Fruit fly (Drosophila melanogaster) whole organism, pupa: ENCODE data around the gene mrn.

Experiments
- CG10348 ChIP-seq: fragments of 200-800 bp; sonication (Bioruptor generic); IDR thresholded peaks from 2 replicates; pipeline ENCODE4 v1.3.6; 2022; ENCODE audit warnings: missing biosample characterization, missing genetic modification characterization
- CG12605 ChIP-seq: fragments of 200-800 bp; sonication (Bioruptor generic); IDR thresholded peaks from 2 replicates; pipeline ENCODE4 v1.3.6; 2022; ENCODE audit warnings: missing biosample characterization, missing genetic modification characterization
- CG13204 ChIP-seq: fragments of 200-800 bp; sonication (Bioruptor generic); optimal IDR thresholded peaks from 2 replicates; lab custom pipeline; 2018; ENCODE audit warnings: missing biosample characterization, mild to moderate bottlenecking, missing genetic modification characterization, moderate library complexity
- CG14655 ChIP-seq: fragments of 200-800 bp; sonication (Bioruptor generic); optimal IDR thresholded peaks from 3 replicates; lab custom pipeline; 2017; ENCODE audit warnings: mild to moderate bottlenecking, missing biosample characterization, missing genetic modification reagents, missing genetic modification characterization
- CG15710 ChIP-seq: fragments of 200-800 bp; sonication (Bioruptor generic); optimal IDR thresholded peaks from 2 replicates; lab custom pipeline; 2018; ENCODE audit warnings: missing biosample characterization, mild to moderate bottlenecking, missing genetic modification characterization, moderate library complexity
- CG17806 ChIP-seq: fragments of 200-800 bp; sonication (Bioruptor generic); optimal IDR thresholded peaks from 2 replicates; lab custom pipeline; 2018; ENCODE audit warnings: missing biosample characterization, mild to moderate bottlenecking, missing genetic modification characterization, moderate library complexity
- CG32121 ChIP-seq: fragments of 200-800 bp; sonication (Bioruptor generic); IDR thresholded peaks from 2 replicates; pipeline ENCODE4 v1.3.6; 2022; ENCODE audit warnings: missing biosample characterization, missing genetic modification characterization
- CG34367 ChIP-seq: fragments of 200-800 bp; sonication (Bioruptor generic); optimal IDR thresholded peaks from 2 replicates; lab custom pipeline; 2018; ENCODE audit warnings: missing biosample characterization, mild to moderate bottlenecking, missing genetic modification characterization
- CG4496 ChIP-seq: fragments of 200-800 bp; sonication (Bioruptor generic); IDR thresholded peaks from 3 replicates; pipeline ENCODE4 v1.3.6; 2022; ENCODE audit warnings: missing biosample characterization, missing genetic modification characterization
- CG8159 ChIP-seq: fragments of 200-800 bp; sonication (Bioruptor generic); optimal IDR thresholded peaks from 3 replicates; lab custom pipeline; 2018; ENCODE audit warnings: missing biosample characterization, mild to moderate bottlenecking, missing genetic modification characterization, moderate library complexity
- CG8301 ChIP-seq: fragments of 200-800 bp; sonication (Bioruptor generic); optimal IDR thresholded peaks from 2 replicates; lab custom pipeline; 2018; ENCODE audit warnings: missing biosample characterization, mild to moderate bottlenecking, missing genetic modification characterization
- CG9948 ChIP-seq: fragments of 200-800 bp; sonication (Bioruptor generic); optimal IDR thresholded peaks from 2 replicates; lab custom pipeline; 2018; ENCODE audit warnings: missing biosample characterization, mild to moderate bottlenecking, missing genetic modification characterization, moderate library complexity
- D1 ChIP-seq: fragments of 200-800 bp; sonication (Bioruptor generic); optimal IDR thresholded peaks from 2 replicates; lab custom pipeline; 2018; ENCODE audit warnings: missing biosample characterization, mild to moderate bottlenecking, missing genetic modification characterization, moderate library complexity
- EcR ChIP-seq: fragments of 200-800 bp; sonication (Bioruptor generic); optimal IDR thresholded peaks from 3 replicates; lab custom pipeline; 2019; ENCODE audit warnings: missing biosample characterization, missing genetic modification characterization, mild to moderate bottlenecking, moderate library complexity, missing genetic modification reagents
- Ets98B ChIP-seq: fragments of 200-800 bp; sonication (Bioruptor generic); IDR thresholded peaks from 2 replicates; pipeline ENCODE4 v1.3.6; 2022; ENCODE audit warnings: missing biosample characterization, missing genetic modification characterization
- Pif1A ChIP-seq: fragments of 200-800 bp; sonication (Bioruptor generic); optimal IDR thresholded peaks from 3 replicates; lab custom pipeline; 2016; ENCODE audit warnings: missing biosample characterization, missing genetic modification characterization
- Pif1B ChIP-seq: fragments of 200-800 bp; sonication (Bioruptor generic); optimal IDR thresholded peaks from 3 replicates; lab custom pipeline; 2016; ENCODE audit warnings: missing biosample characterization, missing genetic modification characterization
- Snoo ChIP-seq: fragments of 200-800 bp; sonication (Bioruptor generic); optimal IDR thresholded peaks from 3 replicates; lab custom pipeline; 2017; ENCODE audit warnings: missing biosample characterization, mild to moderate bottlenecking, missing genetic modification characterization, inconsistent platforms
- fd96Ca ChIP-seq: fragments of 200-800 bp; sonication (Bioruptor generic); IDR thresholded peaks from 3 replicates; pipeline ENCODE4 v1.3.6; 2022; ENCODE audit warnings: missing biosample characterization, missing genetic modification characterization
- gl ChIP-seq: fragments of 200-800 bp; sonication (Bioruptor generic); optimal IDR thresholded peaks from 2 replicates; lab custom pipeline; 2018; ENCODE audit warnings: missing biosample characterization, mild to moderate bottlenecking, missing genetic modification characterization
- rn ChIP-seq: fragments of 200-800 bp; sonication (Bioruptor generic); IDR thresholded peaks from 2 replicates; pipeline ENCODE4 v1.3.6; 2022; ENCODE audit warnings: missing biosample characterization, missing genetic modification characterization

The mrn gene

DNA sequence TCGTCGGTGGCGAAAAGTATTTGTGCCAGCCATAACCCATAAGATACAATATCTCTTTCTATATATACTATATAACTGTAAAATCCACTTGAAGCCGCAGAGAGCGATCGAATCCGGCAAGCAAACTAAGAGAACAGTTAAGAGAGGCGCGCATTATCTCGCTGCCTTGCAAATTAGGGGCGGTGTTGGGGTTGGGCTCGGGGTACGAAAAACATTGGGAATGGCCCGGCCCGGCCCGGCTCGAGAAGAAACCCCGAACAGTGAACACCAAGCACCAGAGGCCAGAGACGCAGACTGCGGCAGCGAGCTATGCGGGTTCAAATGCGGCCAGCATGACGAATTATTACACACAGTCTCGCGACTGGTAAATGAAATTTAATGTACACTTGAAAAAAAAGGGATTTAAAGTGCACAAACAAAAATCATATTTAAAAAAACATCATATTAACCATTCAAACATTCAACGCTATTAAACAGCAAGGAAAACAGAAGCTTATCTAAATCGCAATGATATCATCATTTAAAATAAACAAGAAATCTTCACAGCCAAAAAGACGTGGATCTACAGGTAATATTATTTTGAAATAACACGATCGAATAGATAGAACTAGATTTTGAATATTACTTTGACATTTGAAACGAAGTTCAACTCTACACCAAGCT, 47.8 kb downstream of the mrn start:
- peak; percentile 51; the same call in 2 of the 3 replicates for TF ChIP-seq fd96Ca
- TF ChIP-seq CG14655 (GFP tag; lab: Kevin White, UChicago), result peak; percentile 79
- TF ChIP-seq gl (tag; lab: Kevin White, UChicago), result no peak
- TF ChIP-seq CG12605 (GFP tag; lab: Robert Waterston, UW), result peak; percentile 40
- peak; percentile 45 for TF ChIP-seq CG9948 (tag; lab: Kevin White, UChicago)
- TF ChIP-seq CG15710 (tag; lab: Kevin White, UChicago), result peak; percentile 9
- TF ChIP-seq EcR (GFP tag; lab: Kevin White, UChicago), result peak; percentile 73
- TF ChIP-seq CG34367, result no peak
- TF ChIP-seq CG8159 (tag; lab: Kevin White, UChicago), result peak; percentile 63
- TF ChIP-seq CG32121 (GFP tag; lab: Robert Waterston, UW), result peak; percentile 50; the same call in 1 of the 2 replicates
- TF ChIP-seq rn (GFP tag; lab: Robert Waterston, UW), result 0 out of 2 replicates have a peak, but pooled peaks have one; percentile 31
- TF ChIP-seq CG13204 (GFP tag; lab: Kevin White, UChicago), result no peak
- TF ChIP-seq CG8301 (tag; lab: Kevin White, UChicago), result peak; percentile 60
- 0 out of 2 replicates have a peak, but pooled peaks have one; percentile 6 for TF ChIP-seq CG10348 (GFP tag; lab: Robert Waterston, UW)
- peak; percentile 3 for TF ChIP-seq Snoo
- TF ChIP-seq CG4496 (GFP tag; lab: Robert Waterston, UW), result peak; percentile 90
- TF ChIP-seq CG17806 (tag; lab: Kevin White, UChicago), result peak; percentile 4
- peak; percentile 64; the same call in 1 of the 2 replicates for TF ChIP-seq Ets98B
- no peak for TF ChIP-seq Pif1A (GFP tag; lab: Kevin White, UChicago)
- no peak for TF ChIP-seq D1 (tag; lab: Kevin White, UChicago)

DNA sequence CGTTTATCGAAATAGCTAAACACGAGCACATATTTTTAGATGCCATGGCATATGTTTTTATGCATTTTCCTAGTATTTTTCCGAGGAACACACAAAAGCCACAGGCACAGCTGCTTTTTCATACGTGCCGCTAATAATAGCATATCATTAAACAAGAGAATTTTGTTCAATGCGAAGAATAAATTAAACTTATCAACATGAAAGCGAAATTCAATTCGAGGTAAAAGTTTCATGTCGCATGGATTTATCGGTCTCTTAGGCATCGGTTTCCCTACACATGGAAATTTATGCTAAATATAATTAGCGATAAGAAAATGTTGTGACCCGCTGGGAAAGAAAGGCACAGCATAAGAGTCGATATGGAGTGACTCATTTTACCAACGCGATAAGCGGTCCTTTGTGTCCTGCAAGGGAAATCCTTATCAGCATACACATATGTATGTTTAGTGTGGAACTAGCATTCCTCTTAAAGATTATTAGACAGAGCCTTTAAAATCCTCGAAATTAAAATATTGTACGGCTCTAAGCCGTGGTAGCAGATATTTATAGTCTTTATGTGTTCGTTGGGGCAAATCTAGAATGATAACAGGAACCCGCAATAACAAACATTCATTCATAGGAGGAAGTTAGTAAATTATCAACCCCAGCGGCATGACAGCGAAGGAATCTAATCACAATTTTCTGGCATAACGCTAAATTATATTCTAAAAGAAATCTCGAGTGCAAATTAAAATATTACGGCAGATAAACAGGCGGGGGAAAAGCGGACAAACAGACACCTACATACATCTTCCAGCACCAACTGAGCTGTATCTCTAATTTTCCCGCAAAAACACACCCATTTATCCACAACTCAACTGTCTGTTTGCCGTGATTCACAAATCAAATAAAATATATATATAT, 48.7 kb downstream of the mrn start, which contains the start of gene CG43248:
TSS of gene CG43248 (minus strand) at position 51 of the 903 bp plus-strand sequence.
- TF ChIP-seq CG14655 (GFP tag; lab: Kevin White, UChicago) (no peak), CG13204 (GFP tag; lab: Kevin White, UChicago) (no peak), Pif1B (GFP tag; lab: Kevin White, UChicago) (no peak), D1 (tag; lab: Kevin White, UChicago) (no peak), Pif1A (GFP tag; lab: Kevin White, UChicago) (no peak), CG10348 (GFP tag; lab: Robert Waterston, UW) (no peak), CG17806 (tag; lab: Kevin White, UChicago) (no peak)

DNA sequence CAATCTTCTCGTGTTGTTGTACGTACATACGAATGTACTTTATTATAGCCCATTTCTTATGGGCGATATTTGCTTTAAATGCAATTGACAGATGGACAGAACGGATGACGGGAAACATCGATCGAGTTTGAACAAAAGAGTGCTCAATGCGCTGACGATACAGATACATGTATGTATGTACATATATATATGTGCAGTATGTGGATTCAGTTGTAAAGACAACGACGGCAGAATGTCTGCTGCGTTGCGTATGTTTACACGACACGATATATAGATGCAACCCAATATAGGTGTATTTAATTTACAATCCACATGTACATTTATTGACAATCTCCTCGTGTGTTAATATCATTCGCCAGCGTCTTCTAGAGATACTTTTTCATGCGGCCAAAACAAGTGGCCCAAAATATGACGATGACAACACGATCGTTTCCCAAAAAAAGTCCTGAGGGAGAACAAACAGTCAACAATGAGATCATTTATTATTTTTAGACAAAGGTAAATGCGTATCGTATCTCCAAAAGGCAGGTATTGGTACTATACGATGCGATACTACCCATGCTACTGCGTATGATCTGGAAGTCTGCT, 49.6 kb downstream of the mrn start:
- TF ChIP-seq gl (tag; lab: Kevin White, UChicago) (peak; percentile 30), CG10348 (GFP tag; lab: Robert Waterston, UW) (no peak), EcR (GFP tag; lab: Kevin White, UChicago) (peak; percentile 23), rn (GFP tag; lab: Robert Waterston, UW) (no peak), Ets98B (no peak), CG17806 (tag; lab: Kevin White, UChicago) (no peak)

DNA sequence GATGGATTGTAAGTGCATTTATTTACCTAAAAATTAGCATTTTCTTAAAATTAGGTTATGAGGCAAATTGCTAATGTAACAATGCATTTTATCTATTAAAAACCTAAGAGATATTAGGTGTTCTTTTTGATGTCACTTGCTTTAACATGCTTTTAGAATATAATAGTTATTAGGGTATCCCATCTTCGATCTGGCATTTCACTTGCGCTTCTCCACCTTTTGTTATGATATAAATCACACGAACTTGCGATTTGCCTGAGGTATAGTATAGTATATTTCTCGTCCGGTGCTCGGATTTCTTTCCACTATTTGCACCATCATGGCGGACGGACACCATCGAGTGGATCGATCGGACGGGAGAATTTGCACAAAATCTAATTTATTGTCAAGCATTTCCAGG, 50.3 kb downstream of the mrn start:
- TF ChIP-seq CG8159 (tag; lab: Kevin White, UChicago), result no peak
- TF ChIP-seq CG15710 (tag; lab: Kevin White, UChicago), result no peak
- TF ChIP-seq CG13204 (GFP tag; lab: Kevin White, UChicago), result no peak
- no peak for TF ChIP-seq CG14655 (GFP tag; lab: Kevin White, UChicago)
- TF ChIP-seq Ets98B, result no peak
- no peak for TF ChIP-seq CG32121 (GFP tag; lab: Robert Waterston, UW)
- TF ChIP-seq CG17806 (tag; lab: Kevin White, UChicago), result no peak
- TF ChIP-seq CG12605 (GFP tag; lab: Robert Waterston, UW), result no peak
- no peak for TF ChIP-seq CG4496 (GFP tag; lab: Robert Waterston, UW)
- no peak for TF ChIP-seq CG9948 (tag; lab: Kevin White, UChicago)
- no peak for TF ChIP-seq EcR (GFP tag; lab: Kevin White, UChicago)
- TF ChIP-seq Snoo, result no peak
- TF ChIP-seq fd96Ca, result no peak
- no peak for TF ChIP-seq CG10348 (GFP tag; lab: Robert Waterston, UW)
- TF ChIP-seq rn (GFP tag; lab: Robert Waterston, UW), result no peak
- TF ChIP-seq D1 (tag; lab: Kevin White, UChicago), result no peak
- no peak for TF ChIP-seq CG8301 (tag; lab: Kevin White, UChicago)
- no peak for TF ChIP-seq gl (tag; lab: Kevin White, UChicago)

dm6 chr3L:15529143-15529542, 51.2 kb downstream of the mrn start, which contains the start of gene obst-H:
obst-H (minus strand) TSS chr3L:15529243.
- TF ChIP-seq CG4496 (GFP tag; lab: Robert Waterston, UW) (no peak), EcR (GFP tag; lab: Kevin White, UChicago) (no peak), CG12605 (GFP tag; lab: Robert Waterston, UW) (no peak), Pif1A (GFP tag; lab: Kevin White, UChicago) (no peak), CG10348 (GFP tag; lab: Robert Waterston, UW) (no peak), CG14655 (GFP tag; lab: Kevin White, UChicago) (no peak), Snoo (no peak), CG34367 (no peak), gl (tag; lab: Kevin White, UChicago) (no peak), CG9948 (tag; lab: Kevin White, UChicago) (no peak), CG17806 (tag; lab: Kevin White, UChicago) (no peak), CG8301 (tag; lab: Kevin White, UChicago) (no peak), CG32121 (GFP tag; lab: Robert Waterston, UW) (no peak), Pif1B (GFP tag; lab: Kevin White, UChicago) (no peak), D1 (tag; lab: Kevin White, UChicago) (no peak), CG13204 (GFP tag; lab: Kevin White, UChicago) (no peak), rn (GFP tag; lab: Robert Waterston, UW) (no peak), CG8159 (tag; lab: Kevin White, UChicago) (no peak), CG15710 (tag; lab: Kevin White, UChicago) (no peak), fd96Ca (no peak)
